Fruit fly (Drosophila melanogaster): ENCODE measurements around the gene Galk.

The Galk gene

DNA sequence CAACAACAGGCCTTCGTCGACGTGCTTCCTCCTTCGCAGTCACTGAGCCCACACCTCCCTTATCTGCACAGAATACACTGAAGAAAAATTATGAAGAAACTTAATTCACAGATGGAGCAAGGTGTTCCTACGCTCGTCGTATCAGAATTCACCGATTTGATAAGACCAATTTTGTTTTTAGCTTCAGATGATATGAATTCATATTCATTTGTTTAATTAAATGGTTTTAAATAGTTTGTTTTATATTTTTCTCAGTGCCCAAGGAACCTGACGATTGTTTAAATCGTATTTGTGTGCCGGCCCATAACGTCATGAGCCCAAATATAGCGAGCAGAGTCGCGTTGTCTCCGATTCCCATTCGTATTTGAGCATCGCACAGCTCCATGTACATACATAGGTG is 37.7 kb upstream of the Galk start (continued):
- peak; percentile 68 for TF ChIP-seq CG12236 (GFP tag; optimal IDR thresholded peaks at IDR 0.05)
- no peak for TF ChIP-seq mirr (GFP tag; optimal IDR thresholded peaks at IDR 0.05)
- peak; percentile 34; the same call in 1 of the 2 replicates for TF ChIP-seq ssp (GFP tag; IDR thresholded peaks at IDR 0.05)
- TF ChIP-seq HLH4C (GFP tag; IDR thresholded peaks at IDR 0.05; ENCODE audit: partially characterized antibody) = no peak
- peak; percentile 45 for TF ChIP-seq Deaf1 (tag; optimal IDR thresholded peaks at IDR 0.05)
- TF ChIP-seq CG34224 (GFP tag; IDR thresholded peaks at IDR 0.05; ENCODE audit: partially characterized antibody) = no peak
- peak; percentile 58 for TF ChIP-seq Ssrp (tag; optimal IDR thresholded peaks at IDR 0.05)
- no peak for TF ChIP-seq CG12299 (tag; optimal IDR thresholded peaks at IDR 0.05)
- TF ChIP-seq CG14014 (GFP tag; IDR thresholded peaks at IDR 0.05) = no peak
- no peak; the same call in 2 of the 3 replicates for TF ChIP-seq CG11093 (GFP tag; IDR thresholded peaks at IDR 0.05)
- peak; percentile 35 for TF ChIP-seq CG12104 (GFP tag; optimal IDR thresholded peaks at IDR 0.05)
- TF ChIP-seq CG17829 (tag; optimal IDR thresholded peaks at IDR 0.05) = peak; percentile 86
- TF ChIP-seq danr (GFP tag; IDR thresholded peaks at IDR 0.05) = no peak
- no peak for TF ChIP-seq CG43689 (GFP tag; IDR thresholded peaks at IDR 0.05)
- no peak for TF ChIP-seq CG42726 (GFP tag; IDR thresholded peaks at IDR 0.05; ENCODE audit: partially characterized antibody)
- TF ChIP-seq sima (GFP tag; optimal IDR thresholded peaks at IDR 0.05) = peak; percentile 19
- no peak for TF ChIP-seq CG13894 (tag; optimal IDR thresholded peaks at IDR 0.05)
- TF ChIP-seq bbx (GFP tag; IDR thresholded peaks at IDR 0.05; ENCODE audit: partially characterized antibody) = no peak
- no peak for TF ChIP-seq emc (GFP tag; optimal IDR thresholded peaks at IDR 0.05)
- TF ChIP-seq CG12769 (tag; optimal IDR thresholded peaks at IDR 0.05) = peak; percentile 34
- TF ChIP-seq bsh (GFP tag; optimal IDR thresholded peaks at IDR 0.05) = peak in 1 of 2 experiments; percentile 77
- TF ChIP-seq CG34422 (GFP tag; IDR thresholded peaks at IDR 0.05) = peak; percentile 59; the same call in 1 of the 3 replicates
- peak; percentile 41; the same call in 1 of the 2 replicates for TF ChIP-seq chm (GFP tag; IDR thresholded peaks at IDR 0.05)
- peak; percentile 46 for TF ChIP-seq CG2875 (GFP tag; optimal IDR thresholded peaks at IDR 0.05)
- TF ChIP-seq sqz (GFP tag; optimal IDR thresholded peaks at IDR 0.05) = peak; percentile 11
- no peak for TF ChIP-seq TFAM (GFP tag; optimal IDR thresholded peaks at IDR 0.05)
- peak; percentile 53 for TF ChIP-seq CG1792 (GFP tag; optimal IDR thresholded peaks at IDR 0.05)
- peak; percentile 19 for TF ChIP-seq Bdp1 (GFP tag; optimal IDR thresholded peaks at IDR 0.05)
- peak; percentile 85 for TF ChIP-seq CG2712 (tag; optimal IDR thresholded peaks at IDR 0.05)
- TF ChIP-seq CG10959 (GFP tag; IDR thresholded peaks at IDR 0.05) = peak; percentile 87
- TF ChIP-seq CG6813 (GFP tag; optimal IDR thresholded peaks at IDR 0.05) = peak; percentile 24
- TF ChIP-seq chn (GFP tag; optimal IDR thresholded peaks at IDR 0.05) = peak; percentile 73
- TF ChIP-seq CG16779 (GFP tag; IDR thresholded peaks at IDR 0.05) = no peak
- TF ChIP-seq tx (GFP tag; optimal IDR thresholded peaks at IDR 0.05) = peak; percentile 18
- TF ChIP-seq CG5180 (GFP tag; optimal IDR thresholded peaks at IDR 0.05) = no peak
- peak; percentile 52 for TF ChIP-seq Blimp-1 (GFP tag; optimal IDR thresholded peaks at IDR 0.05)
- TF ChIP-seq ab (GFP tag; optimal IDR thresholded peaks at IDR 0.05) = peak; percentile 28
- no peak for TF ChIP-seq Hr39 (optimal IDR thresholded peaks at IDR 0.05)
- TF ChIP-seq lbe (GFP tag; optimal IDR thresholded peaks at IDR 0.05) = no peak
- TF ChIP-seq Max (GFP tag; optimal IDR thresholded peaks at IDR 0.05) = peak; percentile 55
- no peak for TF ChIP-seq Stat92E (GFP tag; optimal IDR thresholded peaks at IDR 0.05)
- TF ChIP-seq peb (GFP tag; IDR thresholded peaks at IDR 0.05) = no peak
- TF ChIP-seq CG17802 (tag; optimal IDR thresholded peaks at IDR 0.05) = no peak
- no peak for TF ChIP-seq jigr1 (GFP tag; IDR thresholded peaks at IDR 0.05)
- peak; percentile 85 for TF ChIP-seq Xrp1 (GFP tag; IDR thresholded peaks at IDR 0.05)
- no peak for TF ChIP-seq pfk (GFP tag; optimal IDR thresholded peaks at IDR 0.05)
- no peak for TF ChIP-seq CG3726 (GFP tag; IDR thresholded peaks at IDR 0.05)
- no peak for TF ChIP-seq Oaz (GFP tag; IDR thresholded peaks at IDR 0.05)
- no peak for TF ChIP-seq CG7987 (GFP tag; optimal IDR thresholded peaks at IDR 0.05)
- TF ChIP-seq CG2129 (GFP tag; IDR thresholded peaks at IDR 0.05; ENCODE audit: partially characterized antibody) = no peak
- no peak for TF ChIP-seq ash1 (GFP tag; optimal IDR thresholded peaks at IDR 0.05)
